Worm (Caenorhabditis elegans): Measurements from ENCODE around the gene ttr-8.
A peak's percentile ranks its signal among the peaks of the same experiment; 100 is the strongest.

The ttr-8 gene

DNA sequence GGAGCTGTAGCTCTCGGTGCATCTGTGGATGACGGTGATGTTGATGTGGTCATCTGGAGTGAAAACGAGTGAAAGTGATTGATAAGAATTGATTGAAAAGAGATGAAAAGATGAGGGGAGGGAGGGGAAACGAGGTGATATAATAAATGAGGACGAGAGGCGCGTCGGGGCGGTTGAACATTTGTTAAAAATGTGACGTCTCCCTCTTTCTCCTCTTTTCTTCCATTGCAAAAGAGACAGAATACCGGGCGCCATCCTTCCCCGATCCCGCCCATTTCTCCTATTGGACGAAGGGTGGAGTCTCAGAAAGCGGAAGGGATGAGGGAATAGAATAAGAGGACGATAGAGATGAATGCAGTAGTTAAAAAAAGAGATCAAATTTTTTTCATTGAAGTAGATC is 30.5 kb downstream of the ttr-8 start:
- TF ChIP-seq R02D3.7 (tag; optimal IDR thresholded peaks at IDR 0.05) (no peak), lir-3 (tag; optimal IDR thresholded peaks at IDR 0.05) (no peak), unc-62 (GFP tag; optimal IDR thresholded peaks at IDR 0.05 in 1 of 2) (peak in 1 of 2 experiments; percentile 100), unc-62 (tag; optimal IDR thresholded peaks at IDR 0.05) (no peak), duxl-1 (tag; optimal IDR thresholded peaks at IDR 0.05; ENCODE audit: poor library complexity) (peak; percentile 56), lsy-2 (tag; optimal IDR thresholded peaks at IDR 0.05) (peak in 1 of 2 experiments; percentile 76), lin-1 (GFP tag; IDR thresholded peaks at IDR 0.05) (no peak), F37D6.2 (tag; optimal IDR thresholded peaks at IDR 0.05) (no peak), mep-1 (tag; optimal IDR thresholded peaks at IDR 0.05) (peak; percentile 10), mxl-2 (GFP tag; conservative IDR thresholded peaks at IDR 0.05) (no peak), tra-1 (GFP tag; IDR thresholded peaks at IDR 0.05) (peak; percentile 60; the same call in 1 of the 2 replicates), zag-1 (tag; optimal IDR thresholded peaks at IDR 0.05) (no peak), egl-27 (tag; optimal IDR thresholded peaks at IDR 0.05) (no peak), ceh-82 (tag; optimal IDR thresholded peaks at IDR 0.05) (no peak), hmg-1.1 (GFP tag; IDR thresholded peaks at IDR 0.05) (no peak), T26A8.4 (GFP tag; IDR thresholded peaks at IDR 0.05) (no peak), set-16 (GFP tag; IDR thresholded peaks at IDR 0.05) (no peak), ceh-20 (GFP tag; IDR thresholded peaks at IDR 0.05) (peak; percentile 51; the same call in 1 of the 2 replicates), aly-2 (tag; optimal IDR thresholded peaks at IDR 0.05) (no peak), mxl-3 (GFP tag; optimal IDR thresholded peaks at IDR 0.05) (peak; percentile 11), zfp-3 (GFP tag; conservative IDR thresholded peaks at IDR 0.05) (no peak), aha-1 (tag) (peak; percentile 30), Y75B8A.6 (GFP tag; IDR thresholded peaks at IDR 0.05) (no peak)

DNA sequence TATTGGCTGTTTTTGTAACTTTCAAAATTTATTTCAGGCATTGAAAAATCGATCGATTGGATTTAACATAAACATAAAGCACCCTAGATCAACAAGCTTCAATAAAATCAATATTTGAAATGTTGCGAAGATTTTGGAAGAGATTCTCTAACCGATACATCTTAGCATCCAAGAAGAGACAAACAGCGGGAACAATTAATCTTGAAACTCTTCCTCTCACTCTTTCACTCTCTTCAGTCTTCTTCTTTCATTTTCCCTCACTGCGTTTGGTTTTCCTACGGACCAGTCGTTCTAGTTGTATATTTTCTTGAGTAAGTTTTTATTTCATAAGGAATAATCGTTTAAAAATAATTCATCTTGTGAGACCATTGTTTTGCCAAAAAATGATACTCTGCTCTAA is 32.1 kb downstream of the ttr-8 start:
- TF ChIP-seq Y105C5A.15 (GFP tag; IDR thresholded peaks at IDR 0.05) (no peak), lin-15B (tag; optimal IDR thresholded peaks at IDR 0.05) (no peak), unc-62 (GFP tag; optimal IDR thresholded peaks at IDR 0.05 in 1 of 2) (peak in 1 of 2 experiments; percentile 66), unc-62 (tag; optimal IDR thresholded peaks at IDR 0.05) (no peak), aha-1 (tag) (no peak), ceh-28 (tag; optimal IDR thresholded peaks at IDR 0.05) (peak; percentile 14), mxl-3 (GFP tag; optimal IDR thresholded peaks at IDR 0.05) (no peak)

DNA sequence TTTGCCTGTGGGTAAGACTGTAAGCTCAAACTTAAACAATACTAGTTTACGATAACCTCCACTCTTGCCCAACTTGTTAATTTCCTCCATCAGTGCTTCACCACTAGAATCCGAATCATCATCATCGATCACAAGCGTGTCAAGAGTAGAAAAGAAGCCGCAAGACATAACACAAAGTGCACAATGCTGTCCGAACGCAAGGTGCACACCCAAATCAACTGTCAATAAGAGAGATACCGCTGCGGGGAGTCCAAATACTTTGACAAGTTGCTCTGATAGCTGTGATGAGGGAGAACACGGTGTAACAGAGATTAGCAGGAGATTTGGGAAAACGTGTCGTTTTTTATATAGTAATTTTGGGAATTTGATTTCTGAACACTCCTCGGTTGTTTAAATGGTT is 33.8 kb downstream of the ttr-8 start:
- TF ChIP-seq unc-62 (GFP tag; optimal IDR thresholded peaks at IDR 0.05 in 1 of 2), result peak in 1 of 2 experiments; percentile 88
- no peak for TF ChIP-seq unc-62 (tag; optimal IDR thresholded peaks at IDR 0.05)
- TF ChIP-seq cey-2 (tag; optimal IDR thresholded peaks at IDR 0.05; ENCODE audit: borderline replicate concordance, insufficient read depth), result no peak
- TF ChIP-seq aha-1 (tag), result peak; percentile 14

DNA sequence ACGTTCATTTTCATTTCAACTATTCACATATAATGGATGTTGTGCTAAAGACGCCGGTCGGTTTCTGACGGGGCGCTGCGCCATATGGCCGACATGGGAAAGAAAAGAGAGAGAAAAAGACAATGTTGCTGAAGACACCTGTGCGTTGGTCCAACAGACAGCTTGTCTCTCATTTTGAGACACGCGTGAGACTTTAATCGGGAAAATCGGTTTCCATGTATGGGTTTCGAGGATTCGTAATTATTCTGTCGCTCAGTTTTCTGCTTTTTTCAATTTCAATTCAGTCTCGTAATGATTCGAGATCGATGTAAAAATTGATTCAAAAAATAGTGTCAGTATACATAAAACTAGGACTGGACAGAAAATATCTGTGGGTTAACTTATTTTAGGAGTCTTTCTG is 34.3 kb downstream of the ttr-8 start:
- TF ChIP-seq egl-27 (tag; optimal IDR thresholded peaks at IDR 0.05), result no peak
- TF ChIP-seq unc-62 (GFP tag; optimal IDR thresholded peaks at IDR 0.05 in 1 of 2), result peak in 1 of 2 experiments; percentile 97
- TF ChIP-seq unc-62 (tag; optimal IDR thresholded peaks at IDR 0.05), result no peak
- no peak for TF ChIP-seq lin-38 (GFP tag; IDR thresholded peaks at IDR 0.05)
- no peak for TF ChIP-seq lin-29 (GFP tag; IDR thresholded peaks at IDR 0.05)
- no peak for TF ChIP-seq lin-15B (tag; optimal IDR thresholded peaks at IDR 0.05)
- no peak for TF ChIP-seq spr-3 (GFP tag; optimal IDR thresholded peaks at IDR 0.05)

DNA sequence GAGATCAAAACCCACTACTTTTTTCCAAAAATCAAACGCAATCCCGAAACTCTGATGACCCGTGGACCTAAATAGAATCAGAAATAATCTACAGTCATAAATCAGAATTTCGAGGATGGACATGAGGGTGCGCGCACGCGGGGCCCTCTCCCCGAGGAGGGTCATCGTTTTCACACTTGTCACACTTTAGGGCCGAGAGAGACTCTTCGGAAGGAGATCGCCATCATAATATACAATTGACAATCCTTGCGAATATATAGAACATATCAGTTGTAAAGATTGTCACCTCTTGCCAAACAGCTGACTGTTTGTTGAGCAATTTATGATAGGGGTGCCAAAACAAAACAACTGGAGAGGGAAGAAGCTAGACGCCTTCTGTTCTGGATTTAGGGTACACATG is 35.0 kb downstream of the ttr-8 start:
- TF ChIP-seq Y75B8A.6 (GFP tag; IDR thresholded peaks at IDR 0.05) (no peak), duxl-1 (tag; optimal IDR thresholded peaks at IDR 0.05; ENCODE audit: poor library complexity) (no peak), hif-1 (tag; optimal IDR thresholded peaks at IDR 0.05) (no peak), nhr-42 (GFP tag; IDR thresholded peaks at IDR 0.05) (no peak), daf-19 (GFP tag; conservative IDR thresholded peaks at IDR 0.05) (no peak), lim-7 (GFP tag; IDR thresholded peaks at IDR 0.05) (no peak), daf-12 (tag; optimal IDR thresholded peaks at IDR 0.05) (no peak), zag-1 (tag; optimal IDR thresholded peaks at IDR 0.05) (no peak), mep-1 (tag; optimal IDR thresholded peaks at IDR 0.05) (no peak), cey-2 (tag; optimal IDR thresholded peaks at IDR 0.05; ENCODE audit: borderline replicate concordance, insufficient read depth) (no peak), ztf-11 (tag; optimal IDR thresholded peaks at IDR 0.05) (no peak), nhr-48 (tag; optimal IDR thresholded peaks at IDR 0.05) (no peak), nhr-41 (GFP tag; IDR thresholded peaks at IDR 0.05) (no peak), zip-11 (GFP tag; IDR thresholded peaks at IDR 0.05) (no peak), dmd-8 (GFP tag; IDR thresholded peaks at IDR 0.05) (no peak), ceh-32 (tag; optimal IDR thresholded peaks at IDR 0.05; ENCODE audit: poor library complexity) (no peak), nhr-25 (tag; optimal IDR thresholded peaks at IDR 0.05; ENCODE audit: borderline replicate concordance, insufficient read depth) (no peak)
